Worm (Caenorhabditis elegans) whole organism, L1 larva: Measurements from ENCODE around the gene madf-11.
A peak's percentile ranks its signal among the peaks of the same experiment; 100 is the strongest.

ENCODE experiments used
- C04F5.9 ChIP-seq: sonication (generic microtip); optimal IDR thresholded peaks from 2 replicates; lab custom pipeline; 2016; ENCODE audit warnings: missing genetic modification characterization, missing compliant biosample characterization
- C16A3.4 ChIP-seq: fragments of 150-350 bp; optimal IDR thresholded peaks from 2 replicates; lab custom pipeline; 2014; ENCODE audit warnings: missing biosample characterization, missing genetic modification characterization
- C34B4.2 ChIP-seq: sonication (generic microtip); optimal IDR thresholded peaks from 2 replicates; lab custom pipeline; 2017; ENCODE audit warnings: mild to moderate bottlenecking, missing genetic modification characterization, missing compliant biosample characterization
- Y116A8C.19 ChIP-seq: sonication (generic microtip); optimal IDR thresholded peaks from 2 replicates; lab custom pipeline; 2016; ENCODE audit warnings: missing compliant biosample characterization, missing genetic modification characterization, borderline replicate concordance
- aha-1 ChIP-seq: fragments of 150-350 bp; optimal IDR thresholded peaks from 2 replicates; lab custom pipeline; 2014; ENCODE audit warnings: missing biosample characterization, missing genetic modification characterization
- alr-1 ChIP-seq: fragments of 200-800 bp; sonication (Bioruptor generic); optimal IDR thresholded peaks from 2 replicates; lab custom pipeline; 2018; ENCODE audit warnings: borderline replicate concordance, mild to moderate bottlenecking, missing genetic modification characterization, missing compliant biosample characterization
- ama-1 ChIP-seq: fragments of 150-350 bp; optimal IDR thresholded peaks from 2 replicates; lab custom pipeline; 2014
- blmp-1 ChIP-seq: fragments of 150-350 bp; optimal IDR thresholded peaks from 2 replicates; lab custom pipeline; 2014; ENCODE audit warnings: missing biosample characterization, missing genetic modification characterization
- ceh-8 ChIP-seq: fragments of 200-800 bp; sonication (Bioruptor generic); optimal IDR thresholded peaks from 2 replicates; lab custom pipeline; 2018; ENCODE audit warnings: mild to moderate bottlenecking, missing genetic modification characterization, moderate library complexity, missing compliant biosample characterization
- ceh-88 ChIP-seq: fragments of 200-800 bp; sonication (Bioruptor generic); IDR thresholded peaks from 2 replicates; pipeline ENCODE4 v1.3.6; 2022; ENCODE audit warnings: missing genetic modification characterization, missing compliant biosample characterization
- ces-1 ChIP-seq: fragments of 150-350 bp; optimal IDR thresholded peaks from 2 replicates; lab custom pipeline; 2014; ENCODE audit warnings: missing biosample characterization, missing genetic modification reagents, missing genetic modification characterization
- efl-1 ChIP-seq, 4 experiments: fragments of 150-350 bp; optimal IDR thresholded peaks in 3 of 4; peaks in 1 of 4; 1 replicate in 1 of 4; 2 replicates in 3 of 4; lab custom pipeline; 2014; ENCODE audit warnings: missing biosample characterization in 2 of 4, missing genetic modification characterization in 2 of 4, missing genetic modification reagents in 2 of 4
- egl-27 ChIP-seq, 2 experiments: fragments of 150-350 bp in 1 of 2; sonication (generic microtip); optimal IDR thresholded peaks; 3 replicates each; lab custom pipeline; 2017 to 2018; ENCODE audit warnings: missing biosample characterization in 2 of 2, missing genetic modification characterization in 2 of 2, missing genetic modification reagents in 2 of 2
- elt-2 ChIP-seq: sonication (generic microtip); optimal IDR thresholded peaks from 2 replicates; lab custom pipeline; 2016; ENCODE audit warnings: missing genetic modification characterization, mild to moderate bottlenecking, inconsistent platforms, missing compliant biosample characterization, missing genetic modification reagents
- fkh-10 ChIP-seq: sonication (generic microtip); optimal IDR thresholded peaks from 2 replicates; lab custom pipeline; 2017; ENCODE audit warnings: missing biosample characterization, missing genetic modification reagents, missing genetic modification characterization
- fkh-4 ChIP-seq: sonication (generic microtip); optimal IDR thresholded peaks from 2 replicates; lab custom pipeline; 2016; ENCODE audit warnings: missing compliant biosample characterization, missing genetic modification characterization, borderline replicate concordance
- fkh-8 ChIP-seq: sonication (generic microtip); optimal IDR thresholded peaks from 2 replicates; lab custom pipeline; 2016; ENCODE audit warnings: mild to moderate bottlenecking, missing genetic modification characterization, missing compliant biosample characterization
- hlh-17 ChIP-seq: fragments of 200-800 bp; sonication (Bioruptor generic); optimal IDR thresholded peaks from 2 replicates; lab custom pipeline; 2018; ENCODE audit warnings: missing genetic modification characterization, mild to moderate bottlenecking, missing compliant biosample characterization, moderate library complexity, borderline replicate concordance
- hlh-4 ChIP-seq: sonication (generic microtip); optimal IDR thresholded peaks from 2 replicates; lab custom pipeline; 2016; ENCODE audit warnings: mild to moderate bottlenecking, missing genetic modification characterization, missing compliant biosample characterization
- irx-1 ChIP-seq: sonication (generic microtip); optimal IDR thresholded peaks from 2 replicates; lab custom pipeline; 2016; ENCODE audit warnings: missing genetic modification characterization, missing compliant biosample characterization
- isw-1 ChIP-seq: fragments of 200-800 bp; sonication (Bioruptor generic); IDR thresholded peaks from 2 replicates; pipeline ENCODE4 v1.3.6; 2022; ENCODE audit warnings: missing genetic modification characterization, missing compliant biosample characterization
- lin-14 ChIP-seq: fragments of 200-800 bp; sonication (Bioruptor generic); optimal IDR thresholded peaks from 2 replicates; lab custom pipeline; 2018; ENCODE audit warnings: mild to moderate bottlenecking, missing genetic modification characterization, moderate library complexity, missing compliant biosample characterization
- lsy-2 ChIP-seq, 2 experiments: fragments of 150-350 bp; optimal IDR thresholded peaks; 2 replicates each; lab custom pipeline; 2014; ENCODE audit warnings: missing biosample characterization in 2 of 2, missing genetic modification characterization in 2 of 2
- mab-9 ChIP-seq: fragments of 200-800 bp; sonication (Bioruptor generic); IDR thresholded peaks from 2 replicates; pipeline ENCODE4 v1.3.6; 2022; ENCODE audit warnings: missing genetic modification reagents, missing genetic modification characterization, missing compliant biosample characterization
- mdl-1 ChIP-seq, 2 experiments: fragments of 150-350 bp; optimal IDR thresholded peaks; 2 replicates each; lab custom pipeline; 2014 to 2017; ENCODE audit warnings: missing biosample characterization in 2 of 2, missing genetic modification characterization in 2 of 2, inconsistent platforms in 1 of 2
- mef-2 ChIP-seq: fragments of 150-350 bp; optimal IDR thresholded peaks from 2 replicates; lab custom pipeline; 2014; ENCODE audit warnings: missing biosample characterization, missing genetic modification characterization
- mep-1 ChIP-seq: fragments of 150-350 bp; optimal IDR thresholded peaks from 2 replicates; lab custom pipeline; 2014; ENCODE audit warnings: missing biosample characterization, missing genetic modification characterization
- nhr-12 ChIP-seq: sonication (generic microtip); optimal IDR thresholded peaks from 2 replicates; lab custom pipeline; 2017; ENCODE audit warnings: missing biosample characterization, missing genetic modification characterization
- nhr-19 ChIP-seq: fragments of 200-800 bp; sonication (Bioruptor generic); conservative IDR thresholded peaks from 2 replicates; pipeline ENCODE4 v1.3.6; 2022; ENCODE audit warnings: missing genetic modification characterization, missing compliant biosample characterization
- nhr-20 ChIP-seq: sonication (generic microtip); optimal IDR thresholded peaks from 2 replicates; lab custom pipeline; 2016; ENCODE audit warnings: mild to moderate bottlenecking, missing genetic modification characterization, missing compliant biosample characterization
- nhr-28 ChIP-seq: fragments of 150-350 bp; optimal IDR thresholded peaks from 2 replicates; lab custom pipeline; 2014; ENCODE audit warnings: missing biosample characterization, missing genetic modification characterization
- nhr-47 ChIP-seq: sonication (generic microtip); optimal IDR thresholded peaks from 2 replicates; lab custom pipeline; 2016; ENCODE audit warnings: mild to moderate bottlenecking, missing genetic modification characterization, moderate library complexity, missing compliant biosample characterization
- nhr-71 ChIP-seq: sonication (generic microtip); optimal IDR thresholded peaks from 2 replicates; lab custom pipeline; 2016; ENCODE audit warnings: mild to moderate bottlenecking, missing genetic modification characterization, moderate library complexity, missing compliant biosample characterization
- nhr-76 ChIP-seq: sonication (generic microtip); optimal IDR thresholded peaks from 2 replicates; lab custom pipeline; 2017; ENCODE audit warnings: missing biosample characterization, missing genetic modification characterization
- nhr-77 ChIP-seq: fragments of 150-350 bp; optimal IDR thresholded peaks from 2 replicates; lab custom pipeline; 2014; ENCODE audit warnings: missing biosample characterization, missing genetic modification characterization
- pag-3 ChIP-seq: sonication (generic microtip); optimal IDR thresholded peaks from 2 replicates; lab custom pipeline; 2017; ENCODE audit warnings: missing genetic modification characterization, mild to moderate bottlenecking, missing compliant biosample characterization, antibody characterized with exemption, borderline replicate concordance; ENCODE audit not compliant: insufficient read depth
- pax-3 ChIP-seq: fragments of 200-800 bp; sonication (Bioruptor generic); optimal IDR thresholded peaks from 2 replicates; lab custom pipeline; 2018; ENCODE audit warnings: mild to moderate bottlenecking, missing genetic modification characterization, moderate library complexity, missing compliant biosample characterization
- pqm-1 ChIP-seq: sonication (generic microtip); optimal IDR thresholded peaks from 3 replicates; lab custom pipeline; 2017; ENCODE audit warnings: missing biosample characterization, missing genetic modification characterization
- rnt-1 ChIP-seq: sonication (generic microtip); optimal IDR thresholded peaks from 2 replicates; lab custom pipeline; 2016; ENCODE audit warnings: mild to moderate bottlenecking, missing genetic modification characterization, moderate library complexity, missing compliant biosample characterization
- snpc-4 ChIP-seq: fragments of 150-350 bp; optimal IDR thresholded peaks from 2 replicates; lab custom pipeline; 2014; ENCODE audit warnings: missing biosample characterization, missing genetic modification characterization
- snu-23 ChIP-seq: sonication (generic microtip); optimal IDR thresholded peaks from 2 replicates; lab custom pipeline; 2016; ENCODE audit warnings: missing genetic modification characterization, missing compliant biosample characterization
- sox-4 ChIP-seq: sonication (generic microtip); optimal IDR thresholded peaks from 2 replicates; lab custom pipeline; 2016; ENCODE audit warnings: missing genetic modification characterization, missing compliant biosample characterization
- swsn-7 ChIP-seq: sonication (generic microtip); optimal IDR thresholded peaks from 2 replicates; lab custom pipeline; 2016; ENCODE audit warnings: missing genetic modification characterization, missing compliant biosample characterization
- unc-130 ChIP-seq: fragments of 150-350 bp; optimal IDR thresholded peaks from 2 replicates; lab custom pipeline; 2017; ENCODE audit warnings: missing biosample characterization, missing genetic modification characterization, inconsistent platforms
- unc-30 ChIP-seq: sonication (generic microtip); optimal IDR thresholded peaks from 2 replicates; lab custom pipeline; 2017; ENCODE audit warnings: missing biosample characterization, missing genetic modification characterization
- unc-98 ChIP-seq: fragments of 200-800 bp; sonication (Bioruptor generic); IDR thresholded peaks from 2 replicates; pipeline ENCODE4 v1.3.6; 2022; ENCODE audit warnings: missing genetic modification characterization, missing compliant biosample characterization
- zag-1 ChIP-seq: fragments of 150-350 bp; optimal IDR thresholded peaks from 2 replicates; lab custom pipeline; 2014; ENCODE audit warnings: missing biosample characterization, missing genetic modification characterization
- zip-4 ChIP-seq: fragments of 200-800 bp; sonication (Bioruptor generic); optimal IDR thresholded peaks from 2 replicates; lab custom pipeline; 2018; ENCODE audit warnings: mild to moderate bottlenecking, missing genetic modification characterization, moderate library complexity, missing compliant biosample characterization
- ztf-4 ChIP-seq: fragments of 150-350 bp; optimal IDR thresholded peaks from 2 replicates; lab custom pipeline; 2014; ENCODE audit warnings: missing biosample characterization, missing genetic modification characterization

Gene madf-11

ce11 chrIII:5599958-5600357 is 3.3 kb downstream of the madf-11 start, which contains the start of gene wdr-37:
Gene wdr-37, minus strand, starts transcription at chrIII:5600058.
- TF ChIP-seq aha-1 (tag; lab: Kevin White, UChicago) (no peak), blmp-1 (tag; lab: Kevin White, UChicago) (no peak), C34B4.2 (tag; lab: Kevin White, UChicago) (no peak), elt-2 (tag; lab: Kevin White, UChicago) (no peak), isw-1 (no peak), ceh-8 (GFP tag; lab: Kevin White, UChicago) (no peak), nhr-77 (tag; lab: Kevin White, UChicago) (no peak), nhr-76 (tag; lab: Kevin White, UChicago) (no peak), efl-1 (optimal IDR thresholded peaks at IDR 0.05; lab: Kevin White, UChicago) (no peak), efl-1 (GFP tag; optimal IDR thresholded peaks at IDR 0.05 in 1 of 2; lab: Kevin White, UChicago) (no peak)

DNA sequence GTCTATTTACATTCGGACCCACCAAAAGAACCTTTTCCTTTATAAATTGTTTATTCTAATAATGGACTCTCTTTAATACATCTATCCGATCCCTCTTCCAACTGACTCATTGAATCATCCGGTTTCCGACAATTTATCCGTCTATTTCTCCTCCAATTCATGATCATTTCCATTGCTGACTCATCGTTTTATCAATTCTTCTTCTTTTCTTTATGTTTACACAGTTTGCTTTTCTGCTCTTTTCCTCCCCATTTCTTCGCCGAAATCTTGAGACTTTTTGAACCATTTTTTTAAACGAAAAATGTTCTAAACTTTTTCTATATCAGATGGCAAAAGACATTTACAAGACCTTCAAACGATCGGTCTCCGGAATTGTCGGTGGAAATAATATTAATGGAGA is 7.8 kb downstream of the madf-11 start, which contains the start of gene ced-6:
Gene ced-6, plus strand, starts transcription at position 327 of the 400 bp plus-strand sequence.
- TF ChIP-seq elt-2 (tag; lab: Kevin White, UChicago) (no peak), nhr-19 (GFP tag; lab: Robert Waterston, UW) (no peak), efl-1 (optimal IDR thresholded peaks at IDR 0.05; lab: Kevin White, UChicago) (no peak), efl-1 (GFP tag; optimal IDR thresholded peaks at IDR 0.05 in 1 of 2; lab: Kevin White, UChicago) (peak in 1 of 2 experiments; percentile 72), ama-1 (lab: Kevin White, UChicago) (no peak), hlh-17 (no peak), mab-9 (GFP tag; lab: Robert Waterston, UW) (no peak), ces-1 (GFP tag; lab: Kevin White, UChicago) (no peak), ztf-4 (tag; lab: Kevin White, UChicago) (no peak)

DNA sequence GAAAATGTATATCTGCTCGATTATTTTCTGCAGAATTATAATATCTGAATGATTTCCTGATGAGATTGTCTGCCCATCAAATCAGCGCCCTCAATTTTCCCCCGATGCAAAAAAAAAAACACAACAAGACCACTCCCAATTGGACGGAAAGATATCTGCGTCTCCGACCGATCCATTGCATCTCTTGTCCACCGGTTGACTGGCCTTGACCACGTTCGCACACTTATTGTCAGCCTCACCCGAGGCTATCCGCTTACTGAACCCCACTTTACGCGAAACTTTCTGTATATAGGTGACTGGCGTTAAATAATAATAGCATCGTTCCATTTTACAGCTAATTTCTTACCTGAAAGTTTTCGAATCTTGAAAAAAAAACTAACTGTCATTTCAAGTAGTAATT is 8.9 kb downstream of the madf-11 start:
- no peak for TF ChIP-seq sox-4 (tag; lab: Kevin White, UChicago)
- peak; percentile 59 for TF ChIP-seq lin-14 (GFP tag; lab: Kevin White, UChicago)
- TF ChIP-seq unc-130 (tag; lab: Kevin White, UChicago) = no peak
- no peak for TF ChIP-seq ztf-4 (tag; lab: Kevin White, UChicago)
- TF ChIP-seq zag-1 (tag; lab: Kevin White, UChicago) = no peak
- TF ChIP-seq nhr-47 (tag; lab: Kevin White, UChicago) = no peak
- TF ChIP-seq unc-98 (GFP tag; lab: Robert Waterston, UW) = no peak
- TF ChIP-seq egl-27 (tag; optimal IDR thresholded peaks at IDR 0.05; lab: Kevin White, UChicago) = no peak
- TF ChIP-seq fkh-8 (tag; lab: Kevin White, UChicago) = no peak
- no peak for TF ChIP-seq elt-2 (tag; lab: Kevin White, UChicago)
- TF ChIP-seq nhr-19 (GFP tag; lab: Robert Waterston, UW) = no peak
- TF ChIP-seq ceh-88 (GFP tag; lab: Robert Waterston, UW) = no peak
- peak; percentile 6 for TF ChIP-seq nhr-71
- peak; percentile 12 for TF ChIP-seq rnt-1
- no peak for TF ChIP-seq unc-30 (tag; lab: Kevin White, UChicago)
- peak; percentile 53 for TF ChIP-seq mep-1 (tag; lab: Kevin White, UChicago)
- TF ChIP-seq fkh-10 (GFP tag; lab: Kevin White, UChicago) = no peak
- TF ChIP-seq C16A3.4 = no peak
- TF ChIP-seq swsn-7 (tag; lab: Kevin White, UChicago) = no peak
- no peak for TF ChIP-seq nhr-28 (tag; lab: Kevin White, UChicago)
- no peak for TF ChIP-seq mef-2
- no peak for TF ChIP-seq mdl-1 (tag; optimal IDR thresholded peaks at IDR 0.05; lab: Kevin White, UChicago)
- TF ChIP-seq Y116A8C.19 = no peak
- TF ChIP-seq hlh-4 (tag; lab: Kevin White, UChicago) = no peak
- no peak for TF ChIP-seq pax-3
- no peak for TF ChIP-seq irx-1
- TF ChIP-seq snpc-4 = no peak
- no peak for TF ChIP-seq C04F5.9 (tag; lab: Kevin White, UChicago)
- peak; percentile 36 for TF ChIP-seq nhr-20
- no peak for TF ChIP-seq alr-1 (tag; lab: Kevin White, UChicago)
- no peak for TF ChIP-seq fkh-4 (tag; lab: Kevin White, UChicago)
- TF ChIP-seq zip-4 (GFP tag; lab: Kevin White, UChicago) = no peak
- no peak for TF ChIP-seq pag-3 (tag; lab: Kevin White, UChicago)
- no peak for TF ChIP-seq lsy-2 (tag; optimal IDR thresholded peaks at IDR 0.05; lab: Kevin White, UChicago)
- TF ChIP-seq snu-23 (GFP tag; lab: Kevin White, UChicago) = peak; percentile 50
- TF ChIP-seq nhr-12 (tag; lab: Kevin White, UChicago) = no peak
- no peak for TF ChIP-seq pqm-1
